Worm (Caenorhabditis elegans) whole organism, late embryonic: ENCODE results near the gene alh-12.

Experiments
- C38D4.7 ChIP-seq: fragments of 200-800 bp; sonication (Bioruptor generic); optimal IDR thresholded peaks from 2 replicates; lab custom pipeline; 2018; ENCODE audit warnings: mild to moderate bottlenecking, missing genetic modification characterization, moderate library complexity, missing compliant biosample characterization
- ceh-19 ChIP-seq: fragments of 200-800 bp; sonication (Bioruptor generic); optimal IDR thresholded peaks from 2 replicates; lab custom pipeline; 2018; ENCODE audit warnings: mild to moderate bottlenecking, missing genetic modification characterization, missing compliant biosample characterization
- ceh-31 ChIP-seq: sonication (generic microtip); optimal IDR thresholded peaks from 2 replicates; lab custom pipeline; 2016; ENCODE audit warnings: missing genetic modification characterization, missing compliant biosample characterization
- elt-4 ChIP-seq: sonication (generic microtip); optimal IDR thresholded peaks from 2 replicates; lab custom pipeline; 2016; ENCODE audit warnings: missing genetic modification characterization, missing compliant biosample characterization
- eyg-1 ChIP-seq: sonication (generic microtip); optimal IDR thresholded peaks from 2 replicates; lab custom pipeline; 2016; ENCODE audit warnings: missing genotype, missing genetic modification characterization, missing compliant biosample characterization
- mec-3 ChIP-seq: sonication (generic microtip); optimal IDR thresholded peaks from 2 replicates; lab custom pipeline; 2016; ENCODE audit warnings: borderline replicate concordance, missing genetic modification characterization, missing compliant biosample characterization

ce11 chrIII:7484765-7485164 lies 30.9 kb downstream of the alh-12 start:
- TF ChIP-seq elt-4 (tag; lab: Kevin White, UChicago): no peak
- TF ChIP-seq mec-3 (tag; lab: Kevin White, UChicago): no peak
- TF ChIP-seq C38D4.7 (GFP tag; lab: Kevin White, UChicago): no peak
- TF ChIP-seq ceh-19 (GFP tag; lab: Kevin White, UChicago): no peak
- TF ChIP-seq ceh-31 (tag; lab: Kevin White, UChicago): no peak
- no peak for TF ChIP-seq eyg-1
